Fruit fly (Drosophila melanogaster): ENCODE results near the gene Tengl3.

Tengl3 gene

DNA sequence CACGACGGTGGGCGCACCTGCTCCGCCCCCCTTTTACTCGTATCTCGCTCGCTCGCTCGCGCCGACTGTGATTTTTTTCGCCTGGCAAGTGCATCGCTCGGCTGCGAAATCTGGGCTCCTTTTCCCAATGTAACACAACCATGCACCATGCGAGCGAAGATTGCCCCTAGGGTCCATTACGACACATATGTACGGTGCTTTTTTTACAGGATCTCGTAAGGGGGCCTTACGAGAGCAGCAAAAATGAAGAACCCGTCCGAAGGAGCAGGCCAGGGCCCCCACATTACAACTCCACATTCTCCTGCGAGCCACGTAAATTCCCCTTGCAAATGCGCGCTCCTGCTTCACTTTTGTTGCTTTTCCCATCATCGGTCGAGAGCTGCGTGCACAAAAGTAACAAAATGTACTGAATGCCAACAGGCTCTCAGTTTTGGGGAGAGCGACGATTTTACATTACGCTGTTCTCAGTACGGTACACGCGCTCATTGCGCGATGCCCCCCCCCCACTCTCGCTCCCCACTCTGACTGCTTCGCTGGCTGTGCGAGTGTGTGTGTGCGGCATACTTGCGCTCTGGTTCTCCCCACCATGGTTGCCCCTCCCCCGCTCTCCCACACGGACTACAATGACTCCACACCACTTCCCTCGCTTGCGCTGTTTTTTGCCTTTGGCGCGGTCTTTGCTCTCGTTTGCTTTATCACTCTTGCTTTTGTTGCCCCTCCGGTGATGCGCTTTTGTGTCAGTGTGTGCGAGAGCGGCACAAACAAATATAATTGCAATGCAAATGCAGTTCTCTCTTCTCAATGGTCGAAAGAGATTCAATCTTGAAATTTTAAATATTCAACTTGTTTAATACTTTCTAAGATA is 35.0 kb downstream of the Tengl3 start:
- TF ChIP-seq CG8478 (optimal IDR thresholded peaks at IDR 0.05), result no peak
- no peak for TF ChIP-seq CTCF (optimal IDR thresholded peaks at IDR 0.05)

DNA sequence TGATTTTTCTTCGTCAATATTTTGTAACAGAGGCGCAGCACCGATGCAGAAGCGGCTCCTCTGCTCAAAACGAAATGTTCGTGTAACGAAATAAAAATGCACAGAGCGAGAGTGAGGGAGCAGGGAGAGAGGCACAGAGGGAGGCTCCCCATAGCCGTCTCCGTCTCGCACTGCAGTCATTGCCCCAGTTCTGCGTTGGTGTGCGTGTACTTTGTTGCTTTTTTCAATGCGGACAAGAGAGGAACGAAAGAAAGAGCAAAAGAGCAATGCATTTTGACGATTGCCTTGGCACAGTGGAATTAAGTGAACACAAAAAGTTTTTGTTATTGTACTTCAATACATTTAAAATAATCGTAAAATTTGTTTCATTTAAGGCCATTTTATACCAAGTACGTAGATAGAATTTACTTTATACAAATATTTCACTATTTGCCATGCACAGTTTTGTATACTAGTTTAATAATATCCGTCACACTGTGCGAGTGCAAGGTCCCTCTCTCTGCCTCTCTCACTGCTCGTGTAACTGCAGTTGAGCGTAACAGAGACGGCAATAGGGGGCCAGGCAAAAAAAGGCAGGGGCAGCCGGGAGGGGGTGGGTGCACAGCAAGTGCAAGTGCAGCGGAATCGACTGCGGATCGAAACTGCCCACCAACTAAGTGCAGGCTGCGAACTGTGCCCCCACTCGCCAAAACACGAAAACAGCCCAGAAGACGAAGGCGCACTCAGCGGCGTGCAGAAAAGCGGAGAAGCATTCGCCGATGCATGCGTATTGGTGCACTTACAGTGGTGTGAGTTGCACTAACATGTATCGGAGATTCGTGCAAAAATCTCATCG is 35.8 kb downstream of the Tengl3 start:
- TF ChIP-seq CG8478 (optimal IDR thresholded peaks at IDR 0.05), result no peak
- no peak for TF ChIP-seq CTCF (optimal IDR thresholded peaks at IDR 0.05)

DNA sequence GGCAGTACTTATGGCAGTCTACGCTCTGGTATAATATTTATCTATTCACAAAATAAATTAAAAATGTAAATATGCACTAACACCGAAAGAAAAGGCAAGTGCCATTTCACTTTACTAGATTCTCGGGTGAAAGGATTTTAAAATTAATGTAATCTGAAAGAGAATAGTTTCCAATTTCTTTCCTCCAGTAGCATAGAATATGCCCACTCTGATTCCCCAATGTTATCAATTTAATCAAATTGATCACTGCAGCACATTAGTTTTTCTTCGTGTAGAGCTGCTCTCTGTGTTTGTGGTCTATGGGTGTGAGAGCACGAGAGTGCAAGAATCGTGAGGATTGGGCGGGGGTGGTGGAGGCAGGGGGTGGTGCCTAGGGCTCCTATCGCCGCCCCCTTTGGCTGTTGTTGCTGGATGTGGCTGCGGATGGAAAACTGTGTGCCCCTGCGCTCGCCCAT is 36.9 kb downstream of the Tengl3 start:
- TF ChIP-seq CG8478 (optimal IDR thresholded peaks at IDR 0.05) (no peak), CTCF (optimal IDR thresholded peaks at IDR 0.05) (no peak)

DNA sequence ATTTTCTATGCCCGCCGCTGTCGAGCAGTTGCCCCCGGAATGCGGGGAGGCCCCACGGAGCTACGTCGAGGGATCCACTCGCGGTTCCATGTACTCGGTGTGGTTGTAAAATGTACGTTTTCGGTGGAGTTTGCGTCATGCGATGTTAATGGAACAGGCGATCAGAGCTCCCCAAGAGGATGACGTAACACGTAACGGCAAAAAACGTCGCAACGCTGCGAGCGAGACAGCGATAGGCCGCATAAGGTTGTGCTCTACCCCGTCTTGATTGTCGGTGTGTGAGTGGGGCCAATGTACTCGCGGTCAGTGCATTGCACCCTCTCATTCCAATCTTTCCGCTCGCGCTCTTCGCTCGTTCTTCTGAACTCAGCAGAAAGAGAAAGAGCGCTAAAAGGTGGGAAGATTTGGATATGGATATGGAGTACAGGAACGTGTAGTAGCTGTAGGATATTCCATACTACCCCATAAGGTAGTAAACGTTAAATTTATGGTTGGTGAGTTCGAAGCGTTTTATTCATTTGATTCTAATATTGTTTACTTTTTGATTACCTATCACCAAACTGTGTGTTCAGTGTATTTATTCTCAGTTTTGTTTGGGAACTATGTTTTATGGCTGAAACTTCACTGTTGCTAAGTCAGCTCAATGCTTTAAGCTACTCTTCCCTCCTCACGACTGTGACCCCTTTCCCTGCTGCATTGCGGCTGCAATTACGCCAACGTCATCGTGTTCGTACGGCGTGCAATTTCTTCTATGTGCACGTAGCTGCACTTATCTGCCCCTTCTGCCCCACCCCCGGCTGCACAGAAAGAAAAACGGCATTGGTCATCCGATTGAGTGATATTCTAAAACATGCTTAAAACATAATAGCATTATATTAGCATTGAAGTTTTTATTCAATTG is 37.7 kb downstream of the Tengl3 start:
- TF ChIP-seq CTCF (optimal IDR thresholded peaks at IDR 0.05), result no peak
- TF ChIP-seq CG8478 (optimal IDR thresholded peaks at IDR 0.05), result no peak

DNA sequence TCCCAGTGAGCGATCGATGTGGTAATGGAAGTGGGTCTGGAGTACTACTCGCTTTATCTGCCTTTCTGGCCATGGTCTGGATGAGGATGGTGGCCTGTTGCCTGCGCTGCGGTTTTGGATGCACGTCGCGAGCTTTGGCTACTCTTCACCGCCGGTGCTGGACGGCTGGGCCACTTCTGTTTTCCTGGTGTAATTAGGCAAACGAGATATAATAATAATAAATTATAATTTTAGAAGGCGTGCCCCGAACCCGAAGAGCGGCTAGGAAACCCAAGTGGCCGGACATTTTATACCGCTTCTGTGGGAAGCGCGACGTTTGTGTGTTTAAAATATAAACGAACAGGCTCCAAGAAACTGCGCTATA is 38.6 kb downstream of the Tengl3 start:
- TF ChIP-seq CG8478 (optimal IDR thresholded peaks at IDR 0.05) (no peak), CTCF (optimal IDR thresholded peaks at IDR 0.05) (no peak)

DNA sequence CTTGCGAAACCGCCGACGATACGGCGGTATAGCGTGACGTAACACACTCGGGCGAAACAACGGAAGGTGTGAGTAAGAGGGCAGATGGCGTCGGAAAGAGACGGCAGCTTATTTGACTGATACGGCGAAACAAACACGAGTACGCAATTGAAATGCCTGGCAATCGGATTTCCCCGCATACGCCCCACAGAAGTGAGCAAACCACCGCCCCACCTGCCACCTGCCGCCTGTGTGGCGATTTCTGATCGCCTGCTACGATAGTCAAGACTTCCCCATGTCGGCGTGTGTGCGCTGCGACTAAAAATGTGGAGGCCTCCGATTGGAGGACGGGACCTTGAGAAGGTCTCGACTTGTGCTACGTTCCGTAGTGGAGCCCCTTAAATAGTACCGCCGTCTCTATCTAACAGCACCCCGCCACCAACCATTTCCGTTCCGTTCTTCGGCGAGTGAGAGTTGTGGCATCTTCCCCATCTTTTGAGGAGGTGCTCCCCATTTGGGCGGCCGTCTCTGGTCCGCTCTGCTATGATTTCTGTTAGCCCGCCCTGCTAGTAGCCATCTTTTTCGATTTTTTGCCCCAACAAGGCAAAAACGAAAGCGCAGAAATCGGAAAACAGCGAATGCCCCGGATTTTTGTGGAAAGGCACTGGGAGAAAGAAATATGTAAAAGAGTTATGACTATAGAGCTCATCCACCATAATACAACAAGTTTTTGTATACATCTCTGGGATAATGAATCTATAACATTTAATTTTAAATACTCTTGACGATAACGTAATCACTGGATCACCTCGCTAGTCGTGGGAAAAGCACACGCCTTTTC is 39.2 kb downstream of the Tengl3 start:
- TF ChIP-seq CTCF (optimal IDR thresholded peaks at IDR 0.05), result no peak
- peak; percentile 31 for TF ChIP-seq CG8478 (optimal IDR thresholded peaks at IDR 0.05)

DNA sequence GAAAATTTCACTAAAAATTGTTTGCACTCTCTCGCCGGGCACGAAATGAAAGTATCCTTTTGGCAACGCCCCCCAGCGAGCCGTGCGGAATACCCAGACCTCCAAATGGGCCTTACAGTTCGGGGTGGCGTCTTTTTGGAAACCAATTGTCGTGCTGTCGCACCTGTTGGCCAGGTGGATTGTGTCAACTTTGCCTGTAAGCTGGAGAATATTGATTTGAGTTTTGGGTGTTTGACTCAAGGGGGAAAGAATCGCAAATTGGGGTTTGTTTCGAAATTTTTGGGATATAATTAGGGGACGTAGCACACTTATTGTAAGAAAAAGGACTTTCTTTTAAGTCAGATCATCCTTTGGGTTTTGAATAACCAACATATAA is 39.9 kb downstream of the Tengl3 start:
- no peak for TF ChIP-seq CTCF (optimal IDR thresholded peaks at IDR 0.05)
- no peak for TF ChIP-seq CG8478 (optimal IDR thresholded peaks at IDR 0.05)

DNA sequence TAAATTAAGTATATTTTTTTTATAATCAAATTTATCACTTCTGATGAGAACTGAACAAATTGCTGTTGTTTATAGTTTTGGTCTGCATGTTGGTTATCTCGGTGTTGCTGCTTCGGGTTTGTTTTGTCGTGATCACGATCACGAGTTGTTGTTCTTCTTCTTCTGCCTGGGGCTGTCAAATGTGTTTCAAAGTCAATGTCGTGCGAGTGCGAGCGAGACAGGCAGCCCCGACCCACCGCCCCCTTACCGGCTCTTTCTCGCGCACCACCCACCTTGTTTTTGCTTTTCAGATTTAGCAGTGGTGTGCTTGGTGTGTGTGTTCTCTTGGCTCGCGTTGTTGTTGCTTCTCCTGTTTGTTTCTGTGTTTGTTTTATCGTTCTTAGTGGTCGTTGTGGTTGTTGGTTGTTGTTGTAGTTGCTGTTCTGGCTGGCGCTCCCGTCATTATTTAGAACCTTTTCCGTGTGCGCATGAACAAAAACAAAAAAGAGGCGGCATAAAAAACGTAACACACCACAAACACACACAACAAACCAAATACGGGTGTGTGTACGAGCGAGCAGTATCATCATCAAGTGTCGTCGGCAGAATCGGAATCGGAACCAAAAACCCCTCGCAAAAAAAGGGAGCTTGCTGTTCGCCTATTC is 40.5 kb downstream of the Tengl3 start, which contains the start of gene COX7AL2:
TSS of gene COX7AL2 (minus strand) at position 438 of the 644 bp plus-strand sequence.
- TF ChIP-seq CTCF (optimal IDR thresholded peaks at IDR 0.05) (no peak), CG8478 (optimal IDR thresholded peaks at IDR 0.05) (no peak)

DNA sequence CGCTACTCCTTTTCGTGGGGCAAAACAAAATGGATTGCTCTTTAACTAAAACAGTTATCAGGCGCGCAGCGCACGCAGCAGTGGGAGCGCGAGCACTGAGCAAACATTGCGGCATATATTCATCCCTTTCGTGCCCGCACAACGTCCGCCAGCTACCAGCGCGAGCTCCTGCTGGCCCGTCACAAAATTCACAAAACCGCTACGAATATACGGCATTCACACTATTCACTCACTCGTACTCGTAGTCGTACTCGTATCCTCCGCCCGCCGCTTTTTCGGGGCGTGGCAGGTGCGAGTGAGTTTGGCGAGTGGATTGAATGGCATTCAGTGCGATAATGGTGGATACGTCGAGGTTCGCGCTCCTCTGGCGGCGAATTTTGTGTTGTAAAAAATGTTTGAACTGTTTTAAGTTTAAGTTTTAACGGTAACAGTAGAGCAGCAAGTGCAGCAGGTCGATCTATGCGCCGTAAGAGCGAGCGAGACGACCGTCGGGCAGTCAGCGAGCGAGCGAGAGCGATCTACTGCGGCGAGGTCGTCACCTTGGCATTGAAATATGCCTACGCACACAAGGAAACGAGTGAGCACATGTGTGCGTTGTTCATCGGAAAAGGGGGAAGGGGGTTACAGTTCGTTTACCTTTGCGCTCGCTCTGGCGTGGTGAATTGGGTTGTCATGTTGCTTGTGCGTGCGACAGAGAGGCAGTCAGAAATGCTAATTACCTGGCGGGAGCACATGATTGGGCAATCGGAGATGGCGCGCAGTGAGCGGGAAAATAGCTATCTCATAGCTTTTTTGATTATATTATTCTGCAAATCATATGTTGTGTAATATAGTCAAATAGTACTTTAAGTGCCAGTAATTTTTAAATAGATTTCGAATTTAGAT is 41.2 kb downstream of the Tengl3 start:
- TF ChIP-seq CTCF (optimal IDR thresholded peaks at IDR 0.05) (no peak), CG8478 (optimal IDR thresholded peaks at IDR 0.05) (no peak)

DNA sequence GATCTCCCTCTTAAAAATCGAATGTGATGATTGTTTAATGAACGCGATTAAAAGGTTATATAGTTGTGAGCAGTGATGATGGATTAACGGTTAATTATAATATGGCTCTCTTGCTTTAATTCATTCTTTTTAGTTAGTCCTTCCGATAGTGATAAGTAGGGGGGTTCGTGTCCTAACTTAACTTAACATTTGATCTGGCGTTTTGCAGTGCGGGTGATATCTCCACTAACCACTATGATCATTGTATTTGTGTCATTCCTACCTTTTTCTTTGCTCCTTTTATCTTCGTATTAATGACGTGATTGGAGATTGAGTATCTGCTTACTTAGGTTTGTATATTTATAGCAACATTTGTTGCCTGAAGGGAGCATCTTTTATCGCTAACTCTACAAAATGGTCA is 42.7 kb downstream of the Tengl3 start:
- TF ChIP-seq CTCF (optimal IDR thresholded peaks at IDR 0.05), result peak; percentile 51 to 54
- TF ChIP-seq CG8478 (optimal IDR thresholded peaks at IDR 0.05), result no peak

DNA sequence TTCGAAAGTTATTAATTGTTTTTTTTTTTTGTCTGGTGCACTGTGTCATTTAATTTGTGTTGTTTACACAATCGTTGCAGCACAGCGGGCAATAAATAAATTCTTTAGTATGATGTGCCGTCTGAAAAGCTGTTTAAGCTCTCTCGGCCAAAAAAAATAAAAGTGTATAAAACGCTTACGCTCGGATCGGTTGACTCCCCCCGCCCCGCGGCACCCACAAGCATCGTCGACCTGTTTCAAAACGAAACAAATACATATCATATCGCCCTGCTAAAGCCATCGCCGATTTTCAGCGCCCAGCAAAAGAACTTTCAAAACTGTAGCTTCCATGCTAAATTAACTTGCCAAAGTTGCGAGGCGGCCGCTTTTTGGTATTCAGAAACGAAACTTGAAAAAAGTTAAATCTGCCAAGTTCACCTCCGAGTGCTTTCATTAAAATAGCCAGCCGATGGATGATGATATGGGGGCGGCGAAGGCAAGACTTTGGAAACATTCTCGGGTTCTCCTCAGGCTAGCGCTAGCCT is 43.7 kb downstream of the Tengl3 start:
- TF ChIP-seq CTCF (optimal IDR thresholded peaks at IDR 0.05), result no peak
- no peak for TF ChIP-seq CG8478 (optimal IDR thresholded peaks at IDR 0.05)

DNA sequence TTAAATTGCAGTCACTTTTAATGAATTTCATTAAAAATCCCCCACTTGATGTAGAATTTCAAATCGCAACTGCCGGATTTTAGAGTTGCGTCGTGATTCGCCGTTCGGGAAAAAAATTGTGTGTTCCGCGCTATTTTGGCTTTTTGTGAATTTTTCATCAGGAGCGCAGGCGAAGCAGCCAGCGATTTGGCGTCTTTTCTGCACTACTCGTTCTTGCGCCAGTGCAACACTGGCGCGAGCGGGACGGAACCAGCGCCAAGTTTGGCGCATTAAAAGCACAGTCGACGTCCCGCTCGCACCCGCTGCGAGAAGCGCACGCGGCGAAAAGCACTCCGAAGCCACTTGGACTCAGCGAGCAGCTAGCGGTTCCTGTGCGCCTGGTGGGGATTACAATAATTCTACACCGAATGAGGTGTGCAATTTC is 44.7 kb downstream of the Tengl3 start:
- peak in 1 of 2 experiments; percentile 10 for TF ChIP-seq CTCF (optimal IDR thresholded peaks at IDR 0.05)
- TF ChIP-seq CG8478 (optimal IDR thresholded peaks at IDR 0.05), result no peak
